Worm (Caenorhabditis elegans) whole organism, early embryonic: ENCODE measurements around the gene F53A2.1.

Source experiments
- B0310.2 ChIP-seq: sonication (generic microtip); optimal IDR thresholded peaks from 2 replicates; lab custom pipeline; 2016; ENCODE audit warnings: mild to moderate bottlenecking, missing genetic modification characterization, missing compliant biosample characterization
- F13C5.2 ChIP-seq: sonication (generic microtip); optimal IDR thresholded peaks from 2 replicates; lab custom pipeline; 2017; ENCODE audit warnings: mild to moderate bottlenecking, missing genetic modification characterization, inconsistent platforms, missing compliant biosample characterization
- aly-1 ChIP-seq: sonication (generic microtip); optimal IDR thresholded peaks from 2 replicates; lab custom pipeline; 2016; ENCODE audit warnings: missing genetic modification characterization, missing compliant biosample characterization
- ama-1 ChIP-seq: fragments of 150-350 bp; optimal IDR thresholded peaks from 2 replicates; lab custom pipeline; 2014
- ceh-13 ChIP-seq: fragments of 200-800 bp; sonication (Bioruptor generic); optimal IDR thresholded peaks from 2 replicates; lab custom pipeline; 2018; ENCODE audit warnings: mild to moderate bottlenecking, missing genetic modification characterization, missing compliant biosample characterization
- ets-7 ChIP-seq: sonication (generic microtip); optimal IDR thresholded peaks from 2 replicates; lab custom pipeline; 2016; ENCODE audit warnings: missing genotype, missing genetic modification characterization, missing compliant biosample characterization
- flt-1 ChIP-seq: fragments of 200-800 bp; sonication (Bioruptor generic); IDR thresholded peaks from 2 replicates; pipeline ENCODE4 v1.3.6; 2022; ENCODE audit warnings: missing genetic modification characterization, missing compliant biosample characterization
- hmbx-1 ChIP-seq: sonication (generic microtip); optimal IDR thresholded peaks from 2 replicates; lab custom pipeline; 2016; ENCODE audit warnings: mild to moderate bottlenecking, missing genetic modification characterization, missing compliant biosample characterization
- scrt-1 ChIP-seq: fragments of 200-800 bp; sonication (Bioruptor generic); IDR thresholded peaks from 2 replicates; pipeline ENCODE4 v1.3.6; 2022; ENCODE audit warnings: missing genetic modification characterization, missing compliant biosample characterization
- sea-1 ChIP-seq: fragments of 200-800 bp; sonication (Bioruptor generic); conservative IDR thresholded peaks from 2 replicates; pipeline ENCODE4 v1.3.6; 2022; ENCODE audit warnings: missing genetic modification characterization, missing compliant biosample characterization
- tbx-11 ChIP-seq: fragments of 200-800 bp; sonication (Bioruptor generic); IDR thresholded peaks from 2 replicates; pipeline ENCODE4 v1.3.6; 2022; ENCODE audit warnings: missing genetic modification characterization, missing compliant biosample characterization
- tra-4 ChIP-seq: sonication (generic microtip); optimal IDR thresholded peaks from 2 replicates; lab custom pipeline; 2017; ENCODE audit warnings: missing genetic modification characterization, missing compliant biosample characterization

ce11 chrIII:13346785-13347184, 22.1 kb upstream of the F53A2.1 start, which contains the start of gene mtm-6:
- TF ChIP-seq ets-7 (tag; lab: Kevin White, UChicago) = no peak
- TF ChIP-seq aly-1 (tag; lab: Kevin White, UChicago) = no peak
- TF ChIP-seq tra-4 (tag; lab: Kevin White, UChicago) = no peak
- TF ChIP-seq scrt-1 = no peak
- no peak for TF ChIP-seq hmbx-1 (tag; lab: Kevin White, UChicago)
- TF ChIP-seq B0310.2 (tag; lab: Kevin White, UChicago) = no peak
- no peak for TF ChIP-seq sea-1 (GFP tag; lab: Robert Waterston, UW)
- no peak for TF ChIP-seq ama-1 (lab: Kevin White, UChicago)
- TF ChIP-seq ceh-13 = no peak
- no peak for TF ChIP-seq tbx-11 (GFP tag; lab: Robert Waterston, UW)
- no peak for TF ChIP-seq flt-1 (GFP tag; lab: Robert Waterston, UW)
- TF ChIP-seq F13C5.2 = no peak
